Worm (Caenorhabditis elegans) whole organism, L4 larva: ENCODE measurements around the gene srd-65.
"Not testable (repeated sequence)": the region's sequence is repeated elsewhere in the genome, so short reads cannot be mapped to it uniquely, and the experiment has no call there.

Source experiments
- ZK546.5 ChIP-seq, 2 experiments: sonication (generic microtip); optimal IDR thresholded peaks; 2 replicates each; lab custom pipeline; 2017; ENCODE audit warnings: missing biosample characterization in 2 of 2, missing genetic modification characterization in 2 of 2
- aha-1 ChIP-seq: fragments of 150-350 bp; peaks from one replicate; lab custom pipeline; 2014; ENCODE audit warnings: missing biosample characterization, missing genetic modification characterization
- aly-2 ChIP-seq: sonication (generic microtip); optimal IDR thresholded peaks from 2 replicates; lab custom pipeline; 2018; ENCODE audit warnings: missing biosample characterization, missing genetic modification characterization
- ama-1 ChIP-seq: fragments of 150-350 bp; optimal IDR thresholded peaks from 2 replicates; lab custom pipeline; 2014; ENCODE audit warnings: inconsistent platforms, mixed read lengths
- dve-1 ChIP-seq: sonication (generic microtip); optimal IDR thresholded peaks from 2 replicates; lab custom pipeline; 2017; ENCODE audit warnings: antibody characterized with exemption, mild to moderate bottlenecking, missing genetic modification characterization, missing compliant biosample characterization; ENCODE audit not compliant: insufficient read depth
- egl-43 ChIP-seq: fragments of 200-800 bp; sonication (Bioruptor generic); IDR thresholded peaks from 2 replicates; pipeline ENCODE4 v1.3.6; 2022; ENCODE audit warnings: missing genetic modification reagents, missing genetic modification characterization, missing compliant biosample characterization
- fkh-10 ChIP-seq: fragments of 150-350 bp; optimal IDR thresholded peaks from 2 replicates; lab custom pipeline; 2014; ENCODE audit warnings: missing biosample characterization, missing genetic modification reagents, missing genetic modification characterization
- lin-39 ChIP-seq: fragments of 150-350 bp; optimal IDR thresholded peaks from 2 replicates; lab custom pipeline; 2014; ENCODE audit warnings: missing biosample characterization, missing genetic modification reagents, missing genetic modification characterization
- lsy-2 ChIP-seq, 2 experiments: fragments of 150-350 bp in 1 of 2; sonication (generic microtip) in 1 of 2; optimal IDR thresholded peaks; 2 replicates each; lab custom pipeline; 2014 to 2017; ENCODE audit warnings: missing biosample characterization in 2 of 2, missing genetic modification characterization in 2 of 2
- mdl-1 ChIP-seq, 2 experiments: fragments of 150-350 bp in 1 of 2; sonication (generic microtip) in 1 of 2; optimal IDR thresholded peaks; 2 replicates each; lab custom pipeline; 2014 to 2017; ENCODE audit warnings: missing biosample characterization in 2 of 2, missing genetic modification characterization in 2 of 2
- nhr-25 ChIP-seq: sonication (generic microtip); optimal IDR thresholded peaks from 2 replicates; lab custom pipeline; 2017; ENCODE audit warnings: missing genetic modification characterization, mild to moderate bottlenecking, missing compliant biosample characterization, antibody characterized with exemption, moderate library complexity, borderline replicate concordance; ENCODE audit not compliant: insufficient read depth
- spr-1 ChIP-seq: sonication (generic microtip); optimal IDR thresholded peaks from 2 replicates; lab custom pipeline; 2016; ENCODE audit warnings: mild to moderate bottlenecking, missing genetic modification characterization, missing compliant biosample characterization
- unc-39 ChIP-seq: sonication (generic microtip); optimal IDR thresholded peaks from 2 replicates; lab custom pipeline; 2017; ENCODE audit warnings: missing biosample characterization, missing genetic modification characterization
- ztf-11 ChIP-seq: fragments of 150-350 bp; optimal IDR thresholded peaks from 2 replicates; lab custom pipeline; 2014; ENCODE audit warnings: missing biosample characterization, missing genetic modification characterization

DNA sequence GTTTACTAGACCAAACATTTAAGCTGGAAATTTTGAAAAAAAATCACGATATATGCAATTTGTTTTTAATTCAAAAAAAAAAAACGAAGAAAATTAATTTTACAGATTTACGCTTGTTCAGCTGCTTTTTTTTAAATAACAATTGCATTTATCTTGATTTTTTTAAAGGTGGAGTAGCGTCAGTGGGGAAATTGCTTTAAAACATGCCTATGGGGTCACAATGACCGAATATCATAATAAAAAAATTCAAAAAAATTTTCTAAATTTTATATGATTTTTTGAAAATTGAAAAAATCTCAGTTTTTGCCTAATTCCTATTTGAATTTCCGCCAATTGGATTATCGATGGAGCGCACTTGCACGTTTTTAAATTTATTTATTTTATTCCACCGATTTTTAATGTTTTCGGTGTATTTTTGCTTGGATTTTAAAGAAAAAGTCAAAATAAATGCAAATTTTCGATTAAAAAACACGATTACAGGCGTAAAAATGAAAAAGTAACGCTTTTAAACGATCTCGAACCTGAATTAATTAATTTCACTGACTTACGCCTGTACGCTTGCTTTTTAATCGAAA is 47.3 kb upstream of the srd-65 start:
- not testable (repeated sequence) for TF ChIP-seq aha-1; ztf-11 (tag; lab: Kevin White, UChicago); aly-2; ZK546.5 (tag; optimal IDR thresholded peaks at IDR 0.05; lab: Kevin White, UChicago); mdl-1 (tag; optimal IDR thresholded peaks at IDR 0.05; lab: Kevin White, UChicago); lin-39 (tag; lab: Kevin White, UChicago); lsy-2 (tag; optimal IDR thresholded peaks at IDR 0.05; lab: Kevin White, UChicago); ama-1 (lab: Kevin White, UChicago); dve-1; spr-1 (tag; lab: Kevin White, UChicago); nhr-25 (tag; lab: Kevin White, UChicago); unc-39; egl-43 (GFP tag; lab: Robert Waterston, UW); fkh-10 (GFP tag; lab: Kevin White, UChicago)
